Fruit fly (Drosophila melanogaster) Kc167 (cell line): ENCODE results near the gene CG4467.

Experiments used
- h ChIP-seq: fragments of >200 bp; optimal IDR thresholded peaks from 3 replicates; lab custom pipeline; 2018; ENCODE audit warnings: missing external identifiers
- ttk ChIP-seq: sonication (Bioruptor generic); optimal IDR thresholded peaks from 2 replicates; lab custom pipeline; 2017; ENCODE audit warnings: missing external identifiers

- TF ChIP-seq ttk (lab: Kevin White, UChicago) (no peak), h (lab: Kevin White, UChicago) (no peak)
Measured at dm6 chr3R:23295360-23295772, 46.7 kb upstream of the CG4467 start.
